Fruit fly (Drosophila melanogaster): Measurements from ENCODE around the gene LysP.
A peak's percentile ranks its signal among the peaks of the same experiment; 100 is the strongest.

The LysP gene

DNA sequence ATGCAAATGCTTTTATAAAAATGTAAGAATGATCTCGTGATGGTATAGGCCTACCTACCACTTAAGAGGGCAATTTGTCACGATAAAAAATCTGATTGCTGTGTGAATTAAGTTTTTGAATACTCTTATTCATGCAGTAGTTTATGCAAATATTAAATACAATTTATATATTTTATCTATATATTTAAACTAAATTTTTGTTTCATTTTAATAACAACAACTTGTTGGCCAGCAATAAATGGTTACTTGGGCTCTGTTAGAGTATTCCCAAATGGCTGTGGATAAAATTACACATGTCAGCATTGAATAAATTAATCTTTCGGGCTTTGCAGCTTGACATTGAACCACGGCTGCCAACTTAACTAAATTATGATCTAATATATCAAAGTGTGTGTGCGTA, 40.1 kb upstream of the LysP start (continued):
- TF ChIP-seq CG6175 (GFP tag; IDR thresholded peaks at IDR 0.05) (no peak), Adf1 (GFP tag; IDR thresholded peaks at IDR 0.05) (peak; percentile 36; the same call in 1 of the 2 replicates), CG11723 (GFP tag; optimal IDR thresholded peaks at IDR 0.05) (no peak), Camta (GFP tag; optimal IDR thresholded peaks at IDR 0.05) (no peak), NFAT (GFP tag; IDR thresholded peaks at IDR 0.05) (no peak), CG2202 (tag; optimal IDR thresholded peaks at IDR 0.05) (no peak), CG17328 (GFP tag; IDR thresholded peaks at IDR 0.05) (no peak), MESR4 (GFP tag; optimal IDR thresholded peaks at IDR 0.05) (no peak), H2.0 (GFP tag; IDR thresholded peaks at IDR 0.05) (no peak), CG12299 (tag; optimal IDR thresholded peaks at IDR 0.05) (no peak), MBD-R2 (GFP tag; IDR thresholded peaks at IDR 0.05) (no peak), ERR (GFP tag; optimal IDR thresholded peaks at IDR 0.05) (no peak), nau (GFP tag; optimal IDR thresholded peaks at IDR 0.05) (no peak), twi (tag; optimal IDR thresholded peaks at IDR 0.05) (no peak), pan (optimal IDR thresholded peaks at IDR 0.05) (no peak), pan (GFP tag; optimal IDR thresholded peaks at IDR 0.05 in 1 of 2, IDR thresholded peaks at IDR 0.05 in 1 of 2) (no peak), TFAM (GFP tag; optimal IDR thresholded peaks at IDR 0.05) (no peak), Meics (GFP tag; optimal IDR thresholded peaks at IDR 0.05) (peak; percentile 34), CG1233 (GFP tag; optimal IDR thresholded peaks at IDR 0.05) (peak; percentile 3), Hr3 (GFP tag; optimal IDR thresholded peaks at IDR 0.05) (no peak), CG7963 (GFP tag; IDR thresholded peaks at IDR 0.05; ENCODE audit: partially characterized antibody) (no peak), Fer3 (tag; optimal IDR thresholded peaks at IDR 0.05) (peak; percentile 53), Sry-β (GFP tag; optimal IDR thresholded peaks at IDR 0.05) (no peak), pita (GFP tag; optimal IDR thresholded peaks at IDR 0.05) (no peak), fd3F (GFP tag; optimal IDR thresholded peaks at IDR 0.05) (peak; percentile 43), row (GFP tag; IDR thresholded peaks at IDR 0.05) (peak; percentile 69), bbx (GFP tag; IDR thresholded peaks at IDR 0.05; ENCODE audit: partially characterized antibody) (no peak)

DNA sequence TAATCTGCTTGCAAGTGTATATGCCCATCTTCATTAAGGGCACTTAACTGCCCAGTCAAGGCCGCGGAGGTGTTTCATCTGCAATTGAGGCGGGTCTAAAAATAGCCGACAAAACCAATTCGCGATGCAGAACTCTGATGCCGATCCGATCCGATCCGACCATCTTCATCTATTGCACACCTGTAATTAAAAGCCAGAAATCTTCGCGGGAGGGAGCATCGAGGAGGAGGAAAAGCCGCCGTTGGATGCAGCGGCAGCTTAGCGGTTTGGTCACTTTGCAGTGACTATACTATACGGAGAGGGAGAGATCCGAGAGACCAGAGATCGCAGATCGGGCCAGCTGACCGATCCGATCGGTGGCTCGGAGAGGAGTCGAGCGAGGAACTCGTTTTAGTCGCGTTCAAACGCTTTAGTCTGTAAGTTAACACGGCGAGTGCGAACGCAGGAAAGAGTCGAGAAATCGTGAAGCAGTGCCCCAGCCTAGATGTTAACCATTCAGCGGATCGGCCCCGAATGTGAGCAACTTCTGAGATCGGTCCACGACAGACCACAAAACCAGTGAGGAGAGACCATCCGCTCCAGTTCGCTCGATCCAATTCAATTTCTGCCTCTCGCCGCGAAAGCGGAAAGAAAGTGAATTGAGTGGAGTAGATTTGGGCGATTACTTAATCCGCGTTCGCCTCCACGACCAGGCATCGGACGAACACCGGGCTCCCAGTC, 37.7 kb upstream of the LysP start, which contains the start of gene tfc:
TSS of gene tfc (plus strand) at position 389 of the 720 bp plus-strand sequence.
- TF ChIP-seq CG18619 (GFP tag; optimal IDR thresholded peaks at IDR 0.05) (no peak), Chrac-16 (GFP tag; optimal IDR thresholded peaks at IDR 0.05) (no peak), crc (GFP tag; optimal IDR thresholded peaks at IDR 0.05) (no peak), repo (GFP tag; optimal IDR thresholded peaks at IDR 0.05) (no peak), CG31365 (tag; optimal IDR thresholded peaks at IDR 0.05) (no peak), tll (GFP tag; optimal IDR thresholded peaks at IDR 0.05) (no peak), CG8765 (GFP tag; IDR thresholded peaks at IDR 0.05) (no peak), NK7.1 (GFP tag; optimal IDR thresholded peaks at IDR 0.05) (no peak), CG4282 (GFP tag; optimal IDR thresholded peaks at IDR 0.05) (no peak), ro (GFP tag; IDR thresholded peaks at IDR 0.05) (no peak), CG6813 (GFP tag; optimal IDR thresholded peaks at IDR 0.05) (no peak), stwl (tag; optimal IDR thresholded peaks at IDR 0.05) (no peak), Usf (GFP tag; optimal IDR thresholded peaks at IDR 0.05) (no peak), wor (GFP tag; IDR thresholded peaks at IDR 0.05) (no peak), BtbVII (GFP tag; optimal IDR thresholded peaks at IDR 0.05) (no peak), bsh (GFP tag; optimal IDR thresholded peaks at IDR 0.05) (no peak), yki (optimal IDR thresholded peaks at IDR 0.05) (no peak), CG2875 (GFP tag; optimal IDR thresholded peaks at IDR 0.05) (no peak), Opbp (GFP tag; IDR thresholded peaks at IDR 0.05; ENCODE audit: partially characterized antibody) (no peak), CG30431 (GFP tag; optimal IDR thresholded peaks at IDR 0.05) (no peak), sens (GFP tag) (peak; percentile 18), ind (GFP tag; optimal IDR thresholded peaks at IDR 0.05) (no peak), CG9437 (GFP tag; optimal IDR thresholded peaks at IDR 0.05) (no peak), CG17359 (tag; optimal IDR thresholded peaks at IDR 0.05) (no peak), luna (GFP tag; optimal IDR thresholded peaks at IDR 0.05) (no peak)
